Fruit fly (Drosophila melanogaster) whole organism, embryonic: Measurements from ENCODE around the gene Trim9.
A peak's percentile ranks its signal among the peaks of the same experiment; 100 is the strongest.

ENCODE experiments used
- Bgb ChIP-seq: fragments of 200-800 bp; sonication (Bioruptor generic); IDR thresholded peaks from 2 replicates; pipeline ENCODE4 v1.3.6; 2022; ENCODE audit warnings: missing biosample characterization, missing genetic modification characterization; ENCODE audit not compliant: partially characterized antibody
- C15 ChIP-seq: fragments of 200-800 bp; sonication (Bioruptor generic); IDR thresholded peaks from 3 replicates; pipeline ENCODE4 v1.3.6; 2022; ENCODE audit warnings: missing biosample characterization, missing genetic modification characterization
- CG1024 ChIP-seq: fragments of 200-800 bp; sonication (Bioruptor generic); IDR thresholded peaks from 2 replicates; pipeline ENCODE4 v1.3.6; 2022; ENCODE audit warnings: missing biosample characterization, missing genetic modification characterization
- CG10321 ChIP-seq: fragments of 200-800 bp; sonication (Bioruptor generic); IDR thresholded peaks from 2 replicates; pipeline ENCODE4 v1.3.6; 2022; ENCODE audit warnings: missing biosample characterization, missing genetic modification characterization
- CG10979 ChIP-seq: fragments of 200-800 bp; sonication (Bioruptor generic); optimal IDR thresholded peaks from 2 replicates; lab custom pipeline; 2018; ENCODE audit warnings: missing biosample characterization, mild to moderate bottlenecking, missing genetic modification characterization, moderate library complexity
- CG11504 ChIP-seq: fragments of 200-800 bp; sonication (Bioruptor generic); optimal IDR thresholded peaks from 3 replicates; lab custom pipeline; 2019; ENCODE audit warnings: missing biosample characterization, mild to moderate bottlenecking, missing genetic modification characterization, moderate library complexity
- CG11695 ChIP-seq: fragments of 200-800 bp; sonication (Bioruptor generic); IDR thresholded peaks from 3 replicates; pipeline ENCODE4 v1.3.6; 2022; ENCODE audit warnings: missing biosample characterization, missing genetic modification characterization
- CG13894 ChIP-seq: fragments of 200-800 bp; sonication (Bioruptor generic); optimal IDR thresholded peaks from 3 replicates; lab custom pipeline; 2018; ENCODE audit warnings: missing biosample characterization, mild to moderate bottlenecking, missing genetic modification characterization, moderate library complexity
- CG15073 ChIP-seq: fragments of 200-800 bp; sonication (Bioruptor generic); optimal IDR thresholded peaks from 2 replicates; lab custom pipeline; 2016; ENCODE audit warnings: missing biosample characterization, missing genetic modification characterization
- CG15601 ChIP-seq: fragments of 200-800 bp; sonication (Bioruptor generic); optimal IDR thresholded peaks from 3 replicates; lab custom pipeline; 2019; ENCODE audit warnings: missing biosample characterization, mild to moderate bottlenecking, missing genetic modification characterization, moderate library complexity
- CG17912 ChIP-seq: fragments of 200-800 bp; sonication (Bioruptor generic); optimal IDR thresholded peaks from 2 replicates; lab custom pipeline; 2018; ENCODE audit warnings: missing biosample characterization, mild to moderate bottlenecking, missing genetic modification characterization
- CG2199 ChIP-seq: fragments of 200-800 bp; sonication (Bioruptor generic); IDR thresholded peaks from 3 replicates; pipeline ENCODE4 v1.3.6; 2022; ENCODE audit warnings: missing biosample characterization, missing genetic modification characterization
- CG30431 ChIP-seq: fragments of 200-800 bp; sonication (Bioruptor generic); optimal IDR thresholded peaks from 2 replicates; lab custom pipeline; 2017; ENCODE audit warnings: missing biosample characterization, missing genetic modification characterization
- CG34422 ChIP-seq: fragments of 200-800 bp; sonication (Bioruptor generic); IDR thresholded peaks from 3 replicates; pipeline ENCODE4 v1.3.6; 2022; ENCODE audit warnings: missing biosample characterization, missing genetic modification characterization
- CG3838 ChIP-seq: fragments of 200-800 bp; sonication (Bioruptor generic); optimal IDR thresholded peaks from 3 replicates; lab custom pipeline; 2016; ENCODE audit warnings: missing biosample characterization, missing genetic modification characterization
- CG3847 ChIP-seq: fragments of 200-800 bp; sonication (Bioruptor generic); IDR thresholded peaks from 2 replicates; pipeline ENCODE4 v1.3.6; 2022; ENCODE audit warnings: missing biosample characterization, missing genetic modification characterization
- CG5180 ChIP-seq: fragments of 200-800 bp; sonication (Bioruptor generic); optimal IDR thresholded peaks from 3 replicates; lab custom pipeline; 2017; ENCODE audit warnings: missing biosample characterization, missing genetic modification characterization, mild to moderate bottlenecking, moderate library complexity, missing genetic modification reagents
- CG6175 ChIP-seq: fragments of 200-800 bp; sonication (Bioruptor generic); IDR thresholded peaks from 3 replicates; pipeline ENCODE4 v1.3.6; 2022; ENCODE audit warnings: missing biosample characterization, missing genetic modification characterization
- CG6272 ChIP-seq: fragments of 200-800 bp; sonication (Bioruptor generic); IDR thresholded peaks from 2 replicates; pipeline ENCODE4 v1.3.6; 2022; ENCODE audit warnings: missing biosample characterization, missing genetic modification characterization
- CG6654 ChIP-seq: fragments of 200-800 bp; sonication (Bioruptor generic); optimal IDR thresholded peaks from 2 replicates; lab custom pipeline; 2017; ENCODE audit warnings: missing biosample characterization, mild to moderate bottlenecking, missing genetic modification characterization
- CG6791 ChIP-seq: fragments of 200-800 bp; sonication (Bioruptor generic); IDR thresholded peaks from 3 replicates; pipeline ENCODE4 v1.3.6; 2022; ENCODE audit warnings: missing biosample characterization, missing genetic modification characterization; ENCODE audit not compliant: partially characterized antibody
- CG7745 ChIP-seq: fragments of 200-800 bp; sonication (Bioruptor generic); optimal IDR thresholded peaks from 2 replicates; lab custom pipeline; 2018; ENCODE audit warnings: missing biosample characterization, mild to moderate bottlenecking, missing genetic modification characterization, moderate library complexity
- CG7963 ChIP-seq: fragments of 200-800 bp; sonication (Bioruptor generic); IDR thresholded peaks from 3 replicates; pipeline ENCODE4 v1.3.6; 2022; ENCODE audit warnings: missing biosample characterization, missing genetic modification characterization; ENCODE audit not compliant: partially characterized antibody
- CG8290 ChIP-seq, 3 experiments: fragments of 200-800 bp; sonication (Bioruptor generic); optimal IDR thresholded peaks; 2 replicates each; lab custom pipeline; 2016 to 2019; ENCODE audit warnings: missing biosample characterization in 3 of 3, missing genetic modification characterization in 3 of 3, mild to moderate bottlenecking in 2 of 3, moderate library complexity in 1 of 3
- CG9876 ChIP-seq: fragments of 200-800 bp; sonication (Bioruptor generic); optimal IDR thresholded peaks from 2 replicates; lab custom pipeline; 2016; ENCODE audit warnings: missing biosample characterization, missing genetic modification characterization
- D19A ChIP-seq: fragments of 200-800 bp; optimal IDR thresholded peaks from 3 replicates; lab custom pipeline; 2019; ENCODE audit warnings: missing biosample characterization, mild to moderate bottlenecking, missing genetic modification characterization, moderate library complexity
- E2f2 ChIP-seq: fragments of 200-800 bp; sonication (Bioruptor generic); IDR thresholded peaks from 2 replicates; pipeline ENCODE4 v1.3.6; 2022; ENCODE audit warnings: missing biosample characterization, missing genetic modification characterization
- HLHmδ ChIP-seq: fragments of 200-800 bp; sonication (Bioruptor generic); optimal IDR thresholded peaks from 2 replicates; lab custom pipeline; 2018; ENCODE audit warnings: missing biosample characterization, mild to moderate bottlenecking, missing genetic modification characterization, moderate library complexity
- Hmr ChIP-seq: fragments of 200-800 bp; sonication (Bioruptor generic); optimal IDR thresholded peaks from 3 replicates; lab custom pipeline; 2017; ENCODE audit warnings: mild to moderate bottlenecking, missing biosample characterization, missing genetic modification reagents, missing genetic modification characterization
- Jarid2 ChIP-seq: fragments of 200-800 bp; sonication (Bioruptor generic); optimal IDR thresholded peaks from 3 replicates; lab custom pipeline; 2017; ENCODE audit warnings: mild to moderate bottlenecking, missing biosample characterization, missing genetic modification reagents, missing genetic modification characterization
- Pdp1 ChIP-seq, 2 experiments: fragments of 200-800 bp; sonication (Bioruptor generic); optimal IDR thresholded peaks; 3 replicates each; lab custom pipeline; 2016; ENCODE audit warnings: missing biosample characterization in 2 of 2, missing genetic modification characterization in 2 of 2, mild to moderate bottlenecking in 1 of 2, moderate library complexity in 1 of 2
- Ravus ChIP-seq: fragments of 200-800 bp; sonication (Bioruptor generic); IDR thresholded peaks from 2 replicates; pipeline ENCODE4 v1.3.6; 2022; ENCODE audit warnings: missing biosample characterization, missing genetic modification characterization
- aop ChIP-seq: fragments of 200-800 bp; sonication (Bioruptor generic); IDR thresholded peaks from 2 replicates; pipeline ENCODE4 v1.3.6; 2022; ENCODE audit warnings: missing biosample characterization, missing genetic modification characterization
- ase ChIP-seq: fragments of 200-800 bp; sonication (Bioruptor generic); IDR thresholded peaks from 3 replicates; pipeline ENCODE4 v1.3.6; 2022; ENCODE audit warnings: missing biosample characterization, missing genetic modification characterization
- chm ChIP-seq: fragments of 200-800 bp; sonication (Bioruptor generic); IDR thresholded peaks from 2 replicates; pipeline ENCODE4 v1.3.6; 2022; ENCODE audit warnings: missing biosample characterization, missing genetic modification characterization
- ci ChIP-seq: fragments of 200-800 bp; sonication (Bioruptor generic); IDR thresholded peaks from 3 replicates; pipeline ENCODE4 v1.3.6; 2022; ENCODE audit warnings: missing biosample characterization, missing genetic modification characterization
- dati ChIP-seq: fragments of 200-800 bp; sonication (Bioruptor generic); IDR thresholded peaks from 2 replicates; pipeline ENCODE4 v1.3.6; 2022; ENCODE audit warnings: missing biosample characterization, missing genetic modification characterization
- dysf ChIP-seq: fragments of 200-800 bp; sonication (Bioruptor generic); IDR thresholded peaks from 3 replicates; pipeline ENCODE4 v1.3.6; 2022; ENCODE audit warnings: missing biosample characterization, missing genetic modification characterization
- gsb ChIP-seq: fragments of 200-800 bp; sonication (Bioruptor generic); IDR thresholded peaks from 2 replicates; pipeline ENCODE4 v1.3.6; 2022; ENCODE audit warnings: missing biosample characterization, missing genetic modification characterization
- lola ChIP-seq, 3 experiments: fragments of >200 bp in 2 of 3; fragments of 200-800 bp in 1 of 3; sonication (Bioruptor generic) in 1 of 3; optimal IDR thresholded peaks; 2 replicates each; lab custom pipeline; 2017 to 2019; ENCODE audit warnings: missing biosample characterization in 3 of 3, missing genetic modification characterization in 3 of 3, mild to moderate bottlenecking in 1 of 3, moderate library complexity in 1 of 3
- mld ChIP-seq: fragments of 200-800 bp; sonication (Bioruptor generic); IDR thresholded peaks from 3 replicates; pipeline ENCODE4 v1.3.6; 2022; ENCODE audit warnings: missing biosample characterization, missing genetic modification characterization; ENCODE audit not compliant: partially characterized antibody
- nau ChIP-seq: fragments of 200-800 bp; sonication (Bioruptor generic); optimal IDR thresholded peaks from 3 replicates; lab custom pipeline; 2017; ENCODE audit warnings: missing biosample characterization, mild to moderate bottlenecking, missing genetic modification characterization, missing genetic modification reagents
- oc ChIP-seq: fragments of 200-800 bp; sonication (Bioruptor generic); optimal IDR thresholded peaks from 2 replicates; lab custom pipeline; 2018; ENCODE audit warnings: missing biosample characterization, mild to moderate bottlenecking, missing genetic modification characterization, moderate library complexity
- pfk ChIP-seq: fragments of 200-800 bp; sonication (Bioruptor generic); optimal IDR thresholded peaks from 2 replicates; lab custom pipeline; 2018; ENCODE audit warnings: missing biosample characterization, mild to moderate bottlenecking, missing genetic modification characterization, moderate library complexity
- ranshi ChIP-seq: fragments of 200-800 bp; sonication (Bioruptor generic); IDR thresholded peaks from 2 replicates; pipeline ENCODE4 v1.3.6; 2022; ENCODE audit warnings: missing biosample characterization, missing genetic modification characterization
- sisA ChIP-seq: fragments of 200-800 bp; sonication (Bioruptor generic); IDR thresholded peaks from 2 replicates; pipeline ENCODE4 v1.3.6; 2022; ENCODE audit warnings: missing biosample characterization, missing genetic modification characterization
- tll ChIP-seq, 2 experiments: fragments of 200-800 bp in 1 of 2; fragments of >200 bp in 1 of 2; sonication (Bioruptor generic) in 1 of 2; optimal IDR thresholded peaks; 2 replicates each; lab custom pipeline; 2017 to 2019; ENCODE audit warnings: missing biosample characterization in 2 of 2, missing genetic modification characterization in 2 of 2, mild to moderate bottlenecking in 1 of 2, moderate library complexity in 1 of 2
- trem ChIP-seq: fragments of 200-800 bp; optimal IDR thresholded peaks from 3 replicates; lab custom pipeline; 2019; ENCODE audit warnings: missing biosample characterization, mild to moderate bottlenecking, missing genetic modification characterization, moderate library complexity

Gene Trim9

dm6 chr2L:10544421-10545120 lies at the start of gene Trim9:
Trim9 (plus strand) TSS chr2L:10544883.
- TF ChIP-seq CG6654 (GFP tag; lab: Kevin White, UChicago) (peak; percentile 79), CG10321 (GFP tag; lab: Robert Waterston, UW) (no peak), dysf (GFP tag; lab: Robert Waterston, UW) (no peak), CG30431 (GFP tag; lab: Kevin White, UChicago) (no peak), oc (no peak), Pdp1 (GFP tag; optimal IDR thresholded peaks at IDR 0.05; lab: Kevin White, UChicago) (peak in 1 of 2 experiments; percentile 40), Hmr (GFP tag; lab: Kevin White, UChicago) (no peak), CG2199 (0 out of 3 replicates have a peak, but pooled peaks have one; percentile 40), CG6175 (no peak), pfk (GFP tag; lab: Kevin White, UChicago) (no peak), CG7963 (GFP tag; lab: Robert Waterston, UW) (no peak), Ravus (GFP tag; lab: Robert Waterston, UW) (no peak), aop (GFP tag; lab: Robert Waterston, UW) (no peak), CG9876 (GFP tag; lab: Kevin White, UChicago) (no peak), Jarid2 (GFP tag; lab: Kevin White, UChicago) (peak; percentile 97), HLHmδ (GFP tag; lab: Kevin White, UChicago) (peak; percentile 37), tll (GFP tag; optimal IDR thresholded peaks at IDR 0.05; lab: Kevin White, UChicago) (no peak), trem (tag; lab: Kevin White, UChicago) (no peak), CG11695 (0 out of 3 replicates have a peak, but pooled peaks have one; percentile 50), nau (GFP tag; lab: Kevin White, UChicago) (no peak), CG34422 (GFP tag; lab: Robert Waterston, UW) (peak; percentile 10; the same call in 1 of the 3 replicates), dati (no peak), CG3838 (GFP tag; lab: Kevin White, UChicago) (no peak), CG5180 (peak; percentile 98), CG11504 (tag; lab: Kevin White, UChicago) (peak; percentile 48), ci (GFP tag; lab: Robert Waterston, UW) (peak; percentile 59; the same call in 1 of the 3 replicates), CG10979 (no peak), sisA (no peak), Bgb (GFP tag; lab: Robert Waterston, UW) (peak; percentile 33; the same call in 1 of the 2 replicates), C15 (no peak), CG6272 (no peak), CG7745 (tag; lab: Kevin White, UChicago) (no peak), chm (peak; percentile 50; the same call in 1 of the 2 replicates), ranshi (GFP tag; lab: Robert Waterston, UW) (no peak), CG6791 (GFP tag; lab: Robert Waterston, UW) (peak; percentile 11; the same call in 1 of the 3 replicates), gsb (GFP tag; lab: Robert Waterston, UW) (no peak), mld (GFP tag; lab: Robert Waterston, UW) (no peak), CG8290 (GFP tag; optimal IDR thresholded peaks at IDR 0.05; lab: Kevin White, UChicago) (no peak), CG8290 (tag; optimal IDR thresholded peaks at IDR 0.05; lab: Kevin White, UChicago) (peak in 1 of 2 experiments; percentile 29), CG3847 (GFP tag; lab: Robert Waterston, UW) (no peak), lola (GFP tag; optimal IDR thresholded peaks at IDR 0.05; lab: Kevin White, UChicago) (no peak), CG15073 (GFP tag; lab: Kevin White, UChicago) (no peak), CG15601 (tag; lab: Kevin White, UChicago) (peak; percentile 85), E2f2 (GFP tag; lab: Robert Waterston, UW) (peak; percentile 73), CG1024 (GFP tag; lab: Robert Waterston, UW) (no peak), D19A (tag; lab: Kevin White, UChicago) (no peak), CG17912 (no peak), CG13894 (no peak), ase (no peak)
